Worm (Caenorhabditis elegans): ENCODE data around the gene mls-2.

mls-2 gene

ce11 chrX:4732752-4733151, 28.7 kb downstream of the mls-2 start, which contains the start of gene aman-1:
Gene aman-1 (plus strand): TSS chrX:4733095.
- no peak for TF ChIP-seq snpc-4 (GFP tag; optimal IDR thresholded peaks at IDR 0.05)
- no peak for TF ChIP-seq snpc-4 (tag; optimal IDR thresholded peaks at IDR 0.05)
- no peak for TF ChIP-seq zim-3 (tag; optimal IDR thresholded peaks at IDR 0.05)
- no peak for TF ChIP-seq die-1 (tag; optimal IDR thresholded peaks at IDR 0.05)
- TF ChIP-seq ets-4 (GFP tag; optimal IDR thresholded peaks at IDR 0.05): no peak

- no peak for TF ChIP-seq chd-7 (tag; optimal IDR thresholded peaks at IDR 0.05)
Measured at ce11 chrX:4727388-4727787, 34.1 kb downstream of the mls-2 start, which contains the start of gene acc-3. Gene acc-3 (minus strand): TSS chrX:4727488.

- TF ChIP-seq D2030.7 (GFP tag; IDR thresholded peaks at IDR 0.05): no peak
- peak; percentile 3 for TF ChIP-seq K12H6.12 (tag; optimal IDR thresholded peaks at IDR 0.05)
Measured at ce11 chrX:4720603-4721529, 40.6 kb downstream of the mls-2 start, which contains the start of gene F55D10.4. Gene F55D10.4 (minus strand): TSS chrX:4720653.

- TF ChIP-seq ztf-28 (GFP tag; IDR thresholded peaks at IDR 0.05) (no peak), efl-1 (GFP tag; optimal IDR thresholded peaks at IDR 0.05) (no peak), lsl-1 (GFP tag; optimal IDR thresholded peaks at IDR 0.05) (no peak), C17E4.6 (GFP tag; IDR thresholded peaks at IDR 0.05) (no peak), sptf-2 (GFP tag; optimal IDR thresholded peaks at IDR 0.05) (no peak), ets-4 (GFP tag; optimal IDR thresholded peaks at IDR 0.05) (no peak), F37B4.10 (GFP tag; IDR thresholded peaks at IDR 0.05) (no peak), sdz-38 (tag; optimal IDR thresholded peaks at IDR 0.05) (no peak), hlh-26 (GFP tag; conservative IDR thresholded peaks at IDR 0.05) (no peak), ccch-3 (GFP tag; optimal IDR thresholded peaks at IDR 0.05) (no peak), unc-130 (GFP tag; optimal IDR thresholded peaks at IDR 0.05) (no peak), dpff-1 (tag; optimal IDR thresholded peaks at IDR 0.05) (no peak)
Measured at ce11 chrX:4718114-4718513, 43.3 kb downstream of the mls-2 start.

ce11 chrX:4715107-4715506, 46.3 kb downstream of the mls-2 start, which contains the start of gene rpl-25.1:
Gene rpl-25.1 (plus strand): TSS chrX:4715178.
- TF ChIP-seq F22D6.2 (tag; optimal IDR thresholded peaks at IDR 0.05) (no peak), dpff-1 (tag; optimal IDR thresholded peaks at IDR 0.05) (no peak), zfh-2 (GFP tag; conservative IDR thresholded peaks at IDR 0.05) (peak; percentile 78), sdz-38 (tag; optimal IDR thresholded peaks at IDR 0.05) (no peak), aptf-2 (GFP tag; conservative IDR thresholded peaks at IDR 0.05) (no peak), hmg-20 (GFP tag; IDR thresholded peaks at IDR 0.05) (no peak)

DNA sequence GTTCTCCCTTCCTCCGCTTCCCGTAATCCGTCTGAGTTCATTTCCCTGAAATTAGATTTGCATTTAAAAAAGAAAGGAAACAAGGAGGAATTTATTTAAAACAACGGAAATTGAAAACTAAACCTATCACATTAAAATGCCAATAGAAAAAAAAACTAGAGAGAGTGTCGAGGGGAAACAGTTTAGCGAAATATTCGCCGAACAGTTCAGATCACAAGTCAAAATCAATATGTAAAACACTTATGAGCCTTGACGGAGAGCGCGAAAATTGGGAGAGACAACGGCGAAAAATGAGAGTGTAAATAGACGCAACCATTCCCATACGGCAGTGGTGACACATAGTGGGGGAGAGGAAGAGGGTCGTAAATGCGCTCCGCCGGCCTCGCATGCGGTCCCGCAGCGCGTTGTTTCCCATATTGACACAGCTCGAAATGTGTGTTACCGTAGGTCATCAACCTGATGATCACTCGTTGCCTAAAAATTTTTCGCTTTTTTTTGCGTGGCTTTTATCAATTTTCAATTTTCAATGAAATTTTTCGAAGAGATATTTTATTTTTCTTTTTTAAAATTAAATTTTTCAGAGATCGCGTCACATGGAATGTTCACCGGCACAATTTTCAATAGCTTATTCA, 49.6 kb downstream of the mls-2 start, which contains the start of the genes dnj-14 and glit-1:
TSS of gene dnj-14 (minus strand) at position 51 of the 632 bp plus-strand sequence.
TSS of gene glit-1 (plus strand) at position 582 of the 632 bp plus-strand sequence.
- no peak for TF ChIP-seq dpl-1 (GFP tag; optimal IDR thresholded peaks at IDR 0.05)
- 0 out of 2 replicates have a peak, but pooled peaks have one; percentile 20 for TF ChIP-seq ekl-4 (GFP tag; IDR thresholded peaks at IDR 0.05)
- TF ChIP-seq ZK185.1 (tag; optimal IDR thresholded peaks at IDR 0.05; ENCODE audit: poor library complexity, severe bottlenecking): peak; percentile 53
- no peak for TF ChIP-seq egl-18 (GFP tag; IDR thresholded peaks at IDR 0.05)
- TF ChIP-seq ceh-91 (GFP tag; IDR thresholded peaks at IDR 0.05): no peak
- no peak for TF ChIP-seq F39B2.1 (GFP tag; IDR thresholded peaks at IDR 0.05)
- no peak for TF ChIP-seq F37B4.10 (GFP tag; IDR thresholded peaks at IDR 0.05)
- no peak for TF ChIP-seq mes-4 (tag; optimal IDR thresholded peaks at IDR 0.05)
- TF ChIP-seq lir-1 (GFP tag; conservative IDR thresholded peaks at IDR 0.05): peak; percentile 36; the same call in 1 of the 2 replicates
- no peak for TF ChIP-seq die-1 (tag; optimal IDR thresholded peaks at IDR 0.05)
- no peak for TF ChIP-seq hlh-26 (GFP tag; conservative IDR thresholded peaks at IDR 0.05)
- peak; percentile 70 for TF ChIP-seq K12H6.12 (tag; optimal IDR thresholded peaks at IDR 0.05)
- TF ChIP-seq ztf-6 (GFP tag; IDR thresholded peaks at IDR 0.05): 0 out of 2 replicates have a peak, but pooled peaks have one; percentile 40
- TF ChIP-seq lsl-1 (GFP tag; optimal IDR thresholded peaks at IDR 0.05): peak; percentile 28
- TF ChIP-seq rcor-1 (GFP tag; IDR thresholded peaks at IDR 0.05): peak; percentile 50
- TF ChIP-seq aptf-2 (GFP tag; conservative IDR thresholded peaks at IDR 0.05): no peak
- no peak for TF ChIP-seq T26A5.8 (tag; optimal IDR thresholded peaks at IDR 0.05)
- no peak for TF ChIP-seq B0261.1 (tag; optimal IDR thresholded peaks at IDR 0.05)
- TF ChIP-seq sptf-2 (GFP tag; optimal IDR thresholded peaks at IDR 0.05): no peak
- TF ChIP-seq rpc-1 (optimal IDR thresholded peaks at IDR 0.05): no peak
- TF ChIP-seq rpc-1 (tag; optimal IDR thresholded peaks at IDR 0.05): no peak

Data from whole organism, young adult.